Fruit fly (Drosophila melanogaster): Measurements from ENCODE around the gene CG15536.

CG15536 gene

DNA sequence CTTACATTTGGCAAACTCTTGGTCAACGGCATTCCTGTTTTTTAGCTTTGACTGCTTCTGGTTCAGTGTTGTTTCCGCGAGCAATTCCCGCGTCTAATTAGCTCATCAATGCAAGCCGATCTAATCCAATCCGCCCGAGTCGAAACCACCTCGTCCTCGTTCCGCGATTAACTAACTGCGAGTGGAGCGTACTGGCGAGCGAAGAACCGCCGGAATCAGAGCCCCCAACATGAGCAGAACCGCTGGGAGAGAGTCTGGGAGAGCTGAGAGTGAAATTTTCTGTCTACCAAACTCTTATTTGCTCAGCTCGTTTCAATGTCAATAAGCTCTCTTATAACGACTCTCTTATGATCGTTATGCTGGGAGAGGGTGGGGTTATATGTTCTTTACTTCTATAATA, 25.3 kb upstream of the CG15536 start:
- TF ChIP-seq CG4318 (GFP tag; optimal IDR thresholded peaks at IDR 0.05) (no peak), Eip78C (GFP tag) (peak; percentile 84), Blimp-1 (GFP tag; optimal IDR thresholded peaks at IDR 0.05) (peak; percentile 21), Hr4 (GFP tag; optimal IDR thresholded peaks at IDR 0.05) (no peak), pdm3 (GFP tag; optimal IDR thresholded peaks at IDR 0.05) (peak; percentile 56), esn (GFP tag; optimal IDR thresholded peaks at IDR 0.05) (peak; percentile 74), cyc (GFP tag; optimal IDR thresholded peaks at IDR 0.05) (peak; percentile 45), Gug (GFP tag; IDR thresholded peaks at IDR 0.05) (no peak), Hr38 (GFP tag; optimal IDR thresholded peaks at IDR 0.05) (peak; percentile 27), CG3919 (GFP tag; optimal IDR thresholded peaks at IDR 0.05) (peak; percentile 62), CG10669 (GFP tag; optimal IDR thresholded peaks at IDR 0.05) (peak; percentile 48), CG6792 (GFP tag; optimal IDR thresholded peaks at IDR 0.05) (peak; percentile 71), Met (GFP tag; optimal IDR thresholded peaks at IDR 0.05) (no peak), CG11294 (GFP tag; IDR thresholded peaks at IDR 0.05) (no peak), dsx (GFP tag; optimal IDR thresholded peaks at IDR 0.05; ENCODE audit: poor library complexity, severe bottlenecking) (peak; percentile 17), Sox15 (GFP tag; optimal IDR thresholded peaks at IDR 0.05) (no peak), lz (GFP tag; optimal IDR thresholded peaks at IDR 0.05) (peak; percentile 37), CG11902 (GFP tag; optimal IDR thresholded peaks at IDR 0.05) (no peak), achi (GFP tag; optimal IDR thresholded peaks at IDR 0.05) (peak; percentile 73), Eip75B (GFP tag; optimal IDR thresholded peaks at IDR 0.05) (peak; percentile 49), CG1621 (tag; optimal IDR thresholded peaks at IDR 0.05) (peak; percentile 86), OdsH (GFP tag; optimal IDR thresholded peaks at IDR 0.05) (peak; percentile 36), salr (GFP tag; optimal IDR thresholded peaks at IDR 0.05) (peak in 1 of 2 experiments; percentile 38), ss (GFP tag; optimal IDR thresholded peaks at IDR 0.05) (peak; percentile 49 to 58), CG6276 (GFP tag; optimal IDR thresholded peaks at IDR 0.05) (peak; percentile 36), CG34406 (GFP tag; optimal IDR thresholded peaks at IDR 0.05) (peak; percentile 52), fkh (GFP tag; optimal IDR thresholded peaks at IDR 0.05) (peak; percentile 63), CG8319 (GFP tag; optimal IDR thresholded peaks at IDR 0.05) (no peak), CG7368 (GFP tag; optimal IDR thresholded peaks at IDR 0.05) (no peak), Hr39 (GFP tag; optimal IDR thresholded peaks at IDR 0.05) (peak; percentile 1), CG8632 (GFP tag; optimal IDR thresholded peaks at IDR 0.05) (peak; percentile 57), eg (GFP tag; IDR thresholded peaks at IDR 0.05) (peak; percentile 28; the same call in 1 of the 3 replicates), CG8119 (GFP tag; IDR thresholded peaks at IDR 0.05) (peak; percentile 43; the same call in 2 of the 3 replicates), Smox (GFP tag; optimal IDR thresholded peaks at IDR 0.05) (peak; percentile 38), CG3032 (tag; optimal IDR thresholded peaks at IDR 0.05) (no peak), Sox14 (GFP tag; optimal IDR thresholded peaks at IDR 0.05) (no peak), vri (GFP tag; optimal IDR thresholded peaks at IDR 0.05) (peak; percentile 89), Ets21C (GFP tag; optimal IDR thresholded peaks at IDR 0.05) (peak; percentile 2), fd85E (GFP tag; optimal IDR thresholded peaks at IDR 0.05) (peak; percentile 87), CG6854 (GFP tag; optimal IDR thresholded peaks at IDR 0.05) (peak; percentile 85), CG10631 (GFP tag; optimal IDR thresholded peaks at IDR 0.05) (peak; percentile 47), CG16779 (tag; optimal IDR thresholded peaks at IDR 0.05) (peak; percentile 52), net (GFP tag; optimal IDR thresholded peaks at IDR 0.05) (peak; percentile 52), Lpt (GFP tag; optimal IDR thresholded peaks at IDR 0.05) (peak; percentile 44), svp (GFP tag) (no peak), topi (GFP tag; optimal IDR thresholded peaks at IDR 0.05) (peak; percentile 65), acj6 (GFP tag; optimal IDR thresholded peaks at IDR 0.05) (peak; percentile 45), Ets96B (tag; optimal IDR thresholded peaks at IDR 0.05) (no peak), CG11762 (GFP tag; optimal IDR thresholded peaks at IDR 0.05; ENCODE audit: insufficient read depth) (peak; percentile 24), Eip93F (GFP tag; optimal IDR thresholded peaks at IDR 0.05) (no peak), CG32006 (GFP tag; optimal IDR thresholded peaks at IDR 0.05) (no peak), spab (GFP tag; optimal IDR thresholded peaks at IDR 0.05) (peak; percentile 47), Sox102F (GFP tag; optimal IDR thresholded peaks at IDR 0.05) (peak; percentile 78)

Measured in whole organism, prepupa.